Worm (Caenorhabditis elegans) whole organism, L4/young adult: ENCODE measurements around the gene Y62H9A.1.

ENCODE experiments used
- W03F9.2 ChIP-seq: fragments of 150-350 bp; optimal IDR thresholded peaks from 2 replicates; lab custom pipeline; 2014; ENCODE audit warnings: missing biosample characterization, missing genetic modification characterization
- dao-5 ChIP-seq: sonication (generic microtip); optimal IDR thresholded peaks from 2 replicates; lab custom pipeline; 2016; ENCODE audit warnings: missing genotype, missing genetic modification characterization, moderate library complexity, missing compliant biosample characterization

ce11 chrX:11902661-11903060 lies 27.3 kb downstream of the Y62H9A.1 start, which contains the start of gene Y62H9A.10:
- no peak for TF ChIP-seq dao-5 (tag; lab: Kevin White, UChicago)
- TF ChIP-seq W03F9.2 (tag; lab: Kevin White, UChicago) = no peak
